Worm (Caenorhabditis elegans): ENCODE measurements around the gene T25B9.8.
A peak's percentile ranks its signal among the peaks of the same experiment; 100 is the strongest.

The T25B9.8 gene

ce11 chrIV:10790353-10790752 is 22.4 kb upstream of the T25B9.8 start, which contains the start of gene pept-2:
TSS of gene pept-2 (plus strand) at chrIV:10790653.
- no peak for TF ChIP-seq nhr-23 (tag; optimal IDR thresholded peaks at IDR 0.05)
- no peak for TF ChIP-seq nfya-1 (tag; optimal IDR thresholded peaks at IDR 0.05; ENCODE audit: insufficient read depth)
- peak; percentile 31 for TF ChIP-seq nhr-25 (tag; optimal IDR thresholded peaks at IDR 0.05)
- no peak for TF ChIP-seq lin-39 (tag; optimal IDR thresholded peaks at IDR 0.05)
- no peak for TF ChIP-seq pqm-1 (tag; optimal IDR thresholded peaks at IDR 0.05)
- no peak for TF ChIP-seq fos-1 (tag; optimal IDR thresholded peaks at IDR 0.05)
- no peak for TF ChIP-seq aly-2 (tag; optimal IDR thresholded peaks at IDR 0.05)
- no peak for TF ChIP-seq ztf-4 (tag; optimal IDR thresholded peaks at IDR 0.05)

- no peak for TF ChIP-seq pqm-1 (tag; optimal IDR thresholded peaks at IDR 0.05)
- no peak for TF ChIP-seq elt-2 (tag; optimal IDR thresholded peaks at IDR 0.05)
- no peak for TF ChIP-seq elt-3 (tag; optimal IDR thresholded peaks at IDR 0.05)
Observed at ce11 chrIV:10786731-10787130, 18.7 kb upstream of the T25B9.8 start, which contains the start of gene srd-7. TSS of gene srd-7 (minus strand) at chrIV:10786831.

- TF ChIP-seq nhr-43 (tag; optimal IDR thresholded peaks at IDR 0.05; ENCODE audit: poor library complexity, severe bottlenecking) (peak; percentile 69), nhr-23 (tag; optimal IDR thresholded peaks at IDR 0.05) (peak; percentile 63), pqm-1 (tag; optimal IDR thresholded peaks at IDR 0.05) (no peak), R02D3.7 (tag; optimal IDR thresholded peaks at IDR 0.05) (no peak), elt-3 (tag; optimal IDR thresholded peaks at IDR 0.05) (peak in 2 of 3 experiments; percentile 67 to 73), nhr-25 (tag; optimal IDR thresholded peaks at IDR 0.05) (peak; percentile 38)
Observed at ce11 chrIV:10784085-10784484, 16.1 kb upstream of the T25B9.8 start.

ce11 chrIV:10782014-10782413 is 14.0 kb upstream of the T25B9.8 start:
- TF ChIP-seq ZK546.5 (tag; optimal IDR thresholded peaks at IDR 0.05) (no peak), elt-1 (tag; optimal IDR thresholded peaks at IDR 0.05) (no peak), ama-1 (optimal IDR thresholded peaks at IDR 0.05) (no peak), nfya-1 (tag; optimal IDR thresholded peaks at IDR 0.05; ENCODE audit: insufficient read depth) (peak; percentile 73), tbx-2 (tag; optimal IDR thresholded peaks at IDR 0.05) (no peak), nhr-43 (tag; optimal IDR thresholded peaks at IDR 0.05; ENCODE audit: poor library complexity, severe bottlenecking) (peak; percentile 92), lsy-12 (tag; optimal IDR thresholded peaks at IDR 0.05) (peak; percentile 19), nhr-237 (tag; optimal IDR thresholded peaks at IDR 0.05) (no peak), ceh-28 (tag; optimal IDR thresholded peaks at IDR 0.05) (peak; percentile 18), elt-3 (tag; optimal IDR thresholded peaks at IDR 0.05) (peak in 2 of 3 experiments; percentile 43 to 69), nhr-25 (tag; optimal IDR thresholded peaks at IDR 0.05) (peak; percentile 72), ceh-82 (tag; optimal IDR thresholded peaks at IDR 0.05) (no peak), zag-1 (tag; optimal IDR thresholded peaks at IDR 0.05) (no peak), ztf-11 (tag; optimal IDR thresholded peaks at IDR 0.05) (no peak), eor-1 (tag; optimal IDR thresholded peaks at IDR 0.05) (no peak), mdl-1 (tag; optimal IDR thresholded peaks at IDR 0.05) (peak; percentile 58), egl-27 (tag; optimal IDR thresholded peaks at IDR 0.05) (peak; percentile 26), nhr-11 (tag; optimal IDR thresholded peaks at IDR 0.05) (no peak), skn-1 (tag; optimal IDR thresholded peaks at IDR 0.05) (no peak), mml-1 (tag; optimal IDR thresholded peaks at IDR 0.05) (peak; percentile 22), pqm-1 (tag; optimal IDR thresholded peaks at IDR 0.05) (no peak), nhr-12 (tag; optimal IDR thresholded peaks at IDR 0.05) (no peak), nhr-23 (tag; optimal IDR thresholded peaks at IDR 0.05) (peak; percentile 91)

- TF ChIP-seq nhr-23 (tag; optimal IDR thresholded peaks at IDR 0.05): no peak
- TF ChIP-seq elt-3 (tag; optimal IDR thresholded peaks at IDR 0.05): peak in 1 of 3 experiments; percentile 21
- TF ChIP-seq zag-1 (tag; optimal IDR thresholded peaks at IDR 0.05): no peak
Observed at ce11 chrIV:10781346-10781745, 13.3 kb upstream of the T25B9.8 start.

ce11 chrIV:10780583-10780982 is 12.6 kb upstream of the T25B9.8 start, which contains the start of gene swt-3:
TSS of gene swt-3 (minus strand) at chrIV:10780683.
- TF ChIP-seq nhr-28 (tag; optimal IDR thresholded peaks at IDR 0.05) (no peak), snpc-4 (tag; optimal IDR thresholded peaks at IDR 0.05) (no peak), egl-27 (tag; optimal IDR thresholded peaks at IDR 0.05) (no peak), ztf-11 (tag; optimal IDR thresholded peaks at IDR 0.05) (no peak), pqm-1 (tag; optimal IDR thresholded peaks at IDR 0.05) (no peak)

Measured in whole organism, L3 larva.